Fruit fly (Drosophila melanogaster) whole organism, embryonic: ENCODE results near the gene CG6959.

Experiments used
- Asciz ChIP-seq: fragments of 200-800 bp; sonication (Bioruptor generic); optimal IDR thresholded peaks from 2 replicates; lab custom pipeline; 2017; ENCODE audit warnings: missing biosample characterization, mild to moderate bottlenecking, missing genetic modification characterization, missing genetic modification reagents
- Awh ChIP-seq: fragments of 200-800 bp; sonication (Bioruptor generic); IDR thresholded peaks from 2 replicates; pipeline ENCODE4, ENCODE4 v1.3.6; 2022; ENCODE audit warnings: missing biosample characterization, missing genetic modification characterization
- B-H2 ChIP-seq: fragments of 200-800 bp; sonication (Bioruptor generic); optimal IDR thresholded peaks from 2 replicates; lab custom pipeline; 2018; ENCODE audit warnings: missing biosample characterization, mild to moderate bottlenecking, missing genetic modification characterization
- CG11247 ChIP-seq: fragments of 200-800 bp; sonication (Bioruptor generic); IDR thresholded peaks from 2 replicates; pipeline ENCODE4 v1.3.6; 2022; ENCODE audit warnings: missing biosample characterization, missing genetic modification characterization
- CG12104 ChIP-seq: fragments of 200-800 bp; sonication (Bioruptor generic); optimal IDR thresholded peaks from 3 replicates; lab custom pipeline; 2016; ENCODE audit warnings: missing biosample characterization, missing genetic modification characterization
- CG12942 ChIP-seq: fragments of 200-800 bp; sonication (Bioruptor generic); optimal IDR thresholded peaks from 3 replicates; lab custom pipeline; 2016; ENCODE audit warnings: missing biosample characterization, missing genetic modification characterization
- CG13123 ChIP-seq: fragments of 200-800 bp; sonication (Bioruptor generic); optimal IDR thresholded peaks from 2 replicates; lab custom pipeline; 2016; ENCODE audit warnings: missing biosample characterization, missing genetic modification characterization
- CG13775 ChIP-seq: fragments of 200-800 bp; sonication (Bioruptor generic); optimal IDR thresholded peaks from 3 replicates; lab custom pipeline; 2017; ENCODE audit warnings: missing biosample characterization, mild to moderate bottlenecking, missing genetic modification characterization
- CG15479 ChIP-seq: fragments of 200-800 bp; sonication (Bioruptor generic); optimal IDR thresholded peaks from 3 replicates; lab custom pipeline; 2019; ENCODE audit warnings: missing biosample characterization, mild to moderate bottlenecking, missing genetic modification characterization, moderate library complexity
- CG1602 ChIP-seq: fragments of 200-800 bp; sonication (Bioruptor generic); optimal IDR thresholded peaks from 3 replicates; lab custom pipeline; 2016; ENCODE audit warnings: missing biosample characterization, missing genetic modification characterization
- CG1647 ChIP-seq: fragments of 200-800 bp; sonication (Bioruptor generic); optimal IDR thresholded peaks from 3 replicates; lab custom pipeline; 2016; ENCODE audit warnings: missing biosample characterization, missing genetic modification characterization
- CG17359 ChIP-seq: fragments of 200-800 bp; sonication (Bioruptor generic); optimal IDR thresholded peaks from 3 replicates; lab custom pipeline; 2018; ENCODE audit warnings: missing biosample characterization, mild to moderate bottlenecking, missing genetic modification characterization, moderate library complexity
- CG3726 ChIP-seq: fragments of 200-800 bp; sonication (Bioruptor generic); IDR thresholded peaks from 3 replicates; pipeline ENCODE4, ENCODE4 v1.3.6; 2022; ENCODE audit warnings: missing biosample characterization, missing genetic modification characterization
- CG3847 ChIP-seq: fragments of 200-800 bp; sonication (Bioruptor generic); IDR thresholded peaks from 2 replicates; pipeline ENCODE4 v1.3.6; 2022; ENCODE audit warnings: missing biosample characterization, missing genetic modification characterization
- CG4707 ChIP-seq: fragments of 200-800 bp; sonication (Bioruptor generic); optimal IDR thresholded peaks from 2 replicates; lab custom pipeline; 2018; ENCODE audit warnings: missing biosample characterization, mild to moderate bottlenecking, missing genetic modification characterization, moderate library complexity
- CG5953 ChIP-seq: fragments of 200-800 bp; sonication (Bioruptor generic); IDR thresholded peaks from 2 replicates; pipeline ENCODE4 v1.3.6; 2022; ENCODE audit warnings: missing biosample characterization, missing genetic modification characterization
- CG7987 ChIP-seq: fragments of 200-800 bp; sonication (Bioruptor generic); optimal IDR thresholded peaks from 2 replicates; lab custom pipeline; 2018; ENCODE audit warnings: missing biosample characterization, mild to moderate bottlenecking, missing genetic modification characterization, moderate library complexity
- CG8924 ChIP-seq: fragments of 200-800 bp; optimal IDR thresholded peaks from 3 replicates; lab custom pipeline; 2019; ENCODE audit warnings: missing biosample characterization, mild to moderate bottlenecking, missing genetic modification characterization, moderate library complexity
- CG9727 ChIP-seq: fragments of 200-800 bp; sonication (Bioruptor generic); optimal IDR thresholded peaks from 3 replicates; lab custom pipeline; 2017; ENCODE audit warnings: missing biosample characterization, mild to moderate bottlenecking, missing genetic modification characterization
- CG9932 ChIP-seq: fragments of 200-800 bp; sonication (Bioruptor generic); IDR thresholded peaks from 2 replicates; pipeline ENCODE4 v1.3.6; 2022; ENCODE audit warnings: missing biosample characterization, missing genetic modification characterization
- CrebB ChIP-seq: fragments of 200-800 bp; sonication (Bioruptor generic); optimal IDR thresholded peaks from 3 replicates; lab custom pipeline; 2018; ENCODE audit warnings: missing biosample characterization, mild to moderate bottlenecking, missing genetic modification characterization
- Dbx ChIP-seq: fragments of 200-800 bp; sonication (Bioruptor generic); IDR thresholded peaks from 3 replicates; pipeline ENCODE4 v1.3.6; 2022; ENCODE audit warnings: missing biosample characterization, missing genetic modification characterization
- Hsf ChIP-seq: fragments of 200-800 bp; sonication (Bioruptor generic); optimal IDR thresholded peaks from 3 replicates; lab custom pipeline; 2016; ENCODE audit warnings: missing biosample characterization, missing genetic modification characterization
- Lpt ChIP-seq: fragments of >200 bp; optimal IDR thresholded peaks from 2 replicates; lab custom pipeline; 2018; ENCODE audit warnings: missing biosample characterization, missing genetic modification characterization
- Meics ChIP-seq: fragments of 200-800 bp; sonication (Bioruptor generic); optimal IDR thresholded peaks from 2 replicates; lab custom pipeline; 2017; ENCODE audit warnings: missing biosample characterization, mild to moderate bottlenecking, missing genetic modification characterization
- Optix ChIP-seq: fragments of 200-800 bp; sonication (Bioruptor generic); IDR thresholded peaks from 3 replicates; pipeline ENCODE4 v1.3.6; 2022; ENCODE audit warnings: missing biosample characterization, missing genetic modification characterization
- PHDP ChIP-seq: fragments of 200-800 bp; sonication (Bioruptor generic); optimal IDR thresholded peaks from 3 replicates; lab custom pipeline; 2018; ENCODE audit warnings: missing biosample characterization, mild to moderate bottlenecking, missing genetic modification characterization, moderate library complexity
- Sin3A ChIP-seq: fragments of >200 bp; optimal IDR thresholded peaks from 2 replicates; lab custom pipeline; 2018
- Sox100B ChIP-seq: fragments of 200-800 bp; sonication (Bioruptor generic); optimal IDR thresholded peaks from 3 replicates; lab custom pipeline; 2018; ENCODE audit warnings: missing biosample characterization, mild to moderate bottlenecking, missing genetic modification characterization
- Spps ChIP-seq: fragments of 200-800 bp; sonication (Bioruptor generic); optimal IDR thresholded peaks from 2 replicates; lab custom pipeline; 2018; ENCODE audit warnings: missing biosample characterization, mild to moderate bottlenecking, missing genetic modification characterization
- Trl ChIP-seq, 3 experiments: fragments of >200 bp in 2 of 3; fragments of 200-800 bp in 1 of 3; sonication (Bioruptor generic) in 1 of 3; optimal IDR thresholded peaks; 2 replicates in 1 of 3; 3 replicates in 2 of 3; lab custom pipeline; 2016 to 2017; ENCODE audit warnings: missing biosample characterization in 1 of 3, missing genetic modification characterization in 1 of 3
- ara ChIP-seq: fragments of 200-800 bp; sonication (Bioruptor generic); IDR thresholded peaks from 2 replicates; pipeline ENCODE4 v1.3.6; 2022; ENCODE audit warnings: missing biosample characterization, missing genetic modification characterization
- bab2 ChIP-seq: fragments of 200-800 bp; sonication (Bioruptor generic); optimal IDR thresholded peaks from 2 replicates; lab custom pipeline; 2016; ENCODE audit warnings: missing biosample characterization, missing genetic modification characterization
- chn ChIP-seq: fragments of 200-800 bp; sonication (Bioruptor generic); optimal IDR thresholded peaks from 2 replicates; lab custom pipeline; 2016; ENCODE audit warnings: missing biosample characterization, missing genetic modification characterization
- dm ChIP-seq: fragments of 200-800 bp; sonication (Bioruptor generic); optimal IDR thresholded peaks from 3 replicates; lab custom pipeline; 2016; ENCODE audit warnings: missing biosample characterization, missing genetic modification characterization
- dysf ChIP-seq: fragments of 200-800 bp; sonication (Bioruptor generic); IDR thresholded peaks from 3 replicates; pipeline ENCODE4 v1.3.6; 2022; ENCODE audit warnings: missing biosample characterization, missing genetic modification characterization
- gcm2 ChIP-seq: fragments of 200-800 bp; sonication (Bioruptor generic); optimal IDR thresholded peaks from 2 replicates; lab custom pipeline; 2016; ENCODE audit warnings: missing biosample characterization, missing genetic modification characterization
- gsb-n ChIP-seq: fragments of 200-800 bp; sonication (Bioruptor generic); optimal IDR thresholded peaks from 3 replicates; lab custom pipeline; 2018; ENCODE audit warnings: missing biosample characterization, mild to moderate bottlenecking, missing genetic modification characterization
- hkb ChIP-seq, 2 experiments: fragments of 200-800 bp in 1 of 2; fragments of >200 bp in 1 of 2; sonication (Bioruptor generic) in 1 of 2; IDR thresholded peaks in 1 of 2; optimal IDR thresholded peaks in 1 of 2; 2 replicates each; pipeline versions ENCODE4 v1.3.6 to Lab custom; 2017 to 2022; ENCODE audit warnings: missing biosample characterization in 1 of 2, missing genetic modification characterization in 1 of 2
- kah ChIP-seq: fragments of 200-800 bp; sonication (Bioruptor generic); optimal IDR thresholded peaks from 2 replicates; lab custom pipeline; 2018; ENCODE audit warnings: missing biosample characterization, mild to moderate bottlenecking, missing genetic modification characterization
- ken ChIP-seq: fragments of 200-800 bp; sonication (Bioruptor generic); IDR thresholded peaks from 3 replicates; pipeline ENCODE4 v1.3.6; 2022; ENCODE audit warnings: missing biosample characterization, missing genetic modification characterization
- knrl ChIP-seq: fragments of 200-800 bp; sonication (Bioruptor generic); IDR thresholded peaks from 3 replicates; pipeline ENCODE4 v1.3.6; 2022; ENCODE audit warnings: missing biosample characterization, missing genetic modification characterization; ENCODE audit not compliant: partially characterized antibody
- org-1 ChIP-seq: fragments of 200-800 bp; sonication (Bioruptor generic); optimal IDR thresholded peaks from 2 replicates; lab custom pipeline; 2017; ENCODE audit warnings: missing biosample characterization, missing genetic modification characterization
- ranshi ChIP-seq: fragments of 200-800 bp; sonication (Bioruptor generic); IDR thresholded peaks from 2 replicates; pipeline ENCODE4 v1.3.6; 2022; ENCODE audit warnings: missing biosample characterization, missing genetic modification characterization
- sc ChIP-seq, 3 experiments: fragments of >200 bp in 2 of 3; fragments of 200-800 bp in 1 of 3; sonication (Bioruptor generic) in 1 of 3; optimal IDR thresholded peaks; 2 replicates in 2 of 3; 3 replicates in 1 of 3; lab custom pipeline; 2017; ENCODE audit warnings: mild to moderate bottlenecking in 1 of 3, missing biosample characterization in 1 of 3, missing genetic modification characterization in 1 of 3, missing genetic modification reagents in 1 of 3
- slp2 ChIP-seq: fragments of 200-800 bp; sonication (Bioruptor generic); optimal IDR thresholded peaks from 2 replicates; lab custom pipeline; 2016; ENCODE audit warnings: missing biosample characterization, missing genetic modification characterization
- ssp ChIP-seq: fragments of 200-800 bp; sonication (Bioruptor generic); IDR thresholded peaks from 2 replicates; pipeline ENCODE4 v1.3.6; 2022; ENCODE audit warnings: missing biosample characterization, missing genetic modification characterization
- tgo ChIP-seq: fragments of 200-800 bp; sonication (Bioruptor generic); IDR thresholded peaks from 3 replicates; pipeline ENCODE4 v1.3.6; 2022; ENCODE audit warnings: missing biosample characterization, missing genetic modification characterization
- tin ChIP-seq: fragments of 200-800 bp; sonication (Bioruptor generic); optimal IDR thresholded peaks from 3 replicates; lab custom pipeline; 2016; ENCODE audit warnings: missing biosample characterization, missing genetic modification characterization

The CG6959 gene

dm6 chr3R:11779357-11780018, 89.8 kb downstream of the CG6959 start (continued):
- TF ChIP-seq CG9727 (peak; percentile 84), PHDP (tag; lab: Kevin White, UChicago) (peak; percentile 63), bab2 (peak; percentile 58), org-1 (GFP tag; lab: Kevin White, UChicago) (peak; percentile 30), ara (GFP tag; lab: Robert Waterston, UW) (peak; percentile 70), sc (optimal IDR thresholded peaks at IDR 0.05; lab: Kevin White, UChicago) (no peak), sc (GFP tag; optimal IDR thresholded peaks at IDR 0.05; lab: Kevin White, UChicago) (peak; percentile 84), CrebB (tag; lab: Kevin White, UChicago) (peak; percentile 12), dm (GFP tag; lab: Kevin White, UChicago) (peak; percentile 20), Sox100B (peak; percentile 76), CG4707 (peak; percentile 55), Lpt (GFP tag; lab: Kevin White, UChicago) (peak; percentile 61), CG8924 (tag; lab: Kevin White, UChicago) (peak; percentile 87), CG3847 (no peak), Sin3A (lab: Kevin White, UChicago) (no peak), dysf (peak; percentile 43; the same call in 1 of the 3 replicates), CG15479 (GFP tag; lab: Kevin White, UChicago) (no peak), ranshi (GFP tag; lab: Robert Waterston, UW) (peak; percentile 64; the same call in 1 of the 2 replicates), CG5953 (GFP tag; lab: Robert Waterston, UW) (peak; percentile 50; the same call in 1 of the 2 replicates), CG13775 (GFP tag; lab: Kevin White, UChicago) (peak; percentile 76), Asciz (GFP tag; lab: Kevin White, UChicago) (peak; percentile 62), tgo (GFP tag; lab: Robert Waterston, UW) (peak; percentile 52; the same call in 2 of the 3 replicates), CG11247 (no peak), gcm2 (peak; percentile 3), CG17359 (tag; lab: Kevin White, UChicago) (peak; percentile 71), ssp (GFP tag; lab: Robert Waterston, UW) (peak; percentile 49; the same call in 1 of the 2 replicates), chn (GFP tag; lab: Kevin White, UChicago) (peak; percentile 88), Awh (GFP tag; lab: Robert Waterston, UW) (peak; percentile 43; the same call in 1 of the 2 replicates), gsb-n (tag; lab: Kevin White, UChicago) (peak; percentile 91), knrl (GFP tag; lab: Robert Waterston, UW) (no peak), ken (peak; percentile 48; the same call in 1 of the 3 replicates), hkb (optimal IDR thresholded peaks at IDR 0.05; lab: Kevin White, UChicago) (no peak), hkb (GFP tag; IDR thresholded peaks at IDR 0.05; lab: Robert Waterston, UW) (peak; percentile 60; the same call in 1 of the 2 replicates), Dbx (GFP tag; lab: Robert Waterston, UW) (no peak), Meics (peak; percentile 12), Spps (peak; percentile 84), B-H2 (no peak), slp2 (GFP tag; lab: Kevin White, UChicago) (peak; percentile 58), CG9932 (GFP tag; lab: Robert Waterston, UW) (no peak), tin (GFP tag; lab: Kevin White, UChicago) (peak; percentile 68), CG1602 (GFP tag; lab: Kevin White, UChicago) (peak; percentile 85), Hsf (GFP tag; lab: Kevin White, UChicago) (peak; percentile 68), CG3726 (GFP tag; lab: Robert Waterston, UW) (no peak), CG13123 (peak; percentile 55), kah (GFP tag; lab: Kevin White, UChicago) (no peak), CG12942 (GFP tag; lab: Kevin White, UChicago) (peak; percentile 49), Trl (optimal IDR thresholded peaks at IDR 0.05; lab: Kevin White, UChicago) (peak in 1 of 2 experiments; percentile 91), Trl (GFP tag; optimal IDR thresholded peaks at IDR 0.05; lab: Kevin White, UChicago) (peak; percentile 63), CG12104 (GFP tag; lab: Kevin White, UChicago) (peak; percentile 63), CG7987 (GFP tag; lab: Kevin White, UChicago) (no peak), CG1647 (GFP tag; lab: Kevin White, UChicago) (peak; percentile 46), Optix (GFP tag; lab: Robert Waterston, UW) (peak; percentile 27; the same call in 1 of the 3 replicates)
